Fruit fly (Drosophila melanogaster) whole organism, adult: Measurements from ENCODE around the gene CG17600.

Experiments
- CG11617 ChIP-seq: fragments of 200-800 bp; sonication (Bioruptor generic); optimal IDR thresholded peaks from 2 replicates; lab custom pipeline; 2017; ENCODE audit warnings: mild to moderate bottlenecking, missing biosample characterization, missing genetic modification reagents, missing genetic modification characterization
- CG5204 ChIP-seq: fragments of 200-800 bp; sonication (Bioruptor generic); optimal IDR thresholded peaks from 2 replicates; lab custom pipeline; 2016; ENCODE audit warnings: missing biosample characterization, missing genetic modification characterization
- CG7045 ChIP-seq: fragments of 200-800 bp; sonication (Bioruptor generic); optimal IDR thresholded peaks from 2 replicates; lab custom pipeline; 2017; ENCODE audit warnings: missing biosample characterization, mild to moderate bottlenecking, missing genetic modification characterization
- CG7101 ChIP-seq: fragments of 200-800 bp; sonication (Bioruptor generic); optimal IDR thresholded peaks from 2 replicates; lab custom pipeline; 2018; ENCODE audit warnings: missing biosample characterization, mild to moderate bottlenecking, missing genetic modification characterization, moderate library complexity
- Clk ChIP-seq: fragments of 200-800 bp; sonication (Bioruptor generic); optimal IDR thresholded peaks from 2 replicates; lab custom pipeline; 2017; ENCODE audit warnings: missing biosample characterization, missing genetic modification characterization
- bab1 ChIP-seq: fragments of 200-800 bp; sonication (Bioruptor generic); optimal IDR thresholded peaks from 3 replicates; lab custom pipeline; 2019; ENCODE audit warnings: missing biosample characterization, mild to moderate bottlenecking, missing genetic modification characterization, moderate library complexity
- cnc ChIP-seq, 2 experiments: fragments of >200 bp; optimal IDR thresholded peaks; 2 replicates each; lab custom pipeline; 2017
- kay ChIP-seq: fragments of 200-800 bp; sonication (Bioruptor generic); peaks from one replicate; lab custom pipeline; 2016; ENCODE audit warnings: missing biosample characterization, missing genetic modification characterization, borderline replicate concordance
- ovo ChIP-seq: fragments of 200-800 bp; sonication (Bioruptor generic); optimal IDR thresholded peaks from 2 replicates; lab custom pipeline; 2016; ENCODE audit warnings: missing biosample characterization, missing genetic modification characterization
- pad ChIP-seq: fragments of 200-800 bp; sonication (Bioruptor generic); optimal IDR thresholded peaks from 3 replicates; lab custom pipeline; 2017; ENCODE audit warnings: missing biosample characterization, missing genetic modification characterization, mild to moderate bottlenecking, moderate library complexity, missing genetic modification reagents
- tj ChIP-seq: fragments of 200-800 bp; sonication (Bioruptor generic); optimal IDR thresholded peaks from 3 replicates; lab custom pipeline; 2017; ENCODE audit warnings: missing biosample characterization, mild to moderate bottlenecking, missing genetic modification characterization, moderate library complexity
- toe ChIP-seq: fragments of 200-800 bp; sonication (Bioruptor generic); optimal IDR thresholded peaks from 2 replicates; lab custom pipeline; 2016; ENCODE audit warnings: missing biosample characterization, missing genetic modification characterization

- TF ChIP-seq CG5204 (GFP tag; lab: Kevin White, UChicago) (no peak), pad (GFP tag; lab: Kevin White, UChicago) (no peak), CG7045 (GFP tag; lab: Kevin White, UChicago) (no peak), CG11617 (no peak), Clk (GFP tag; lab: Kevin White, UChicago) (no peak), ovo (GFP tag; lab: Kevin White, UChicago) (no peak), toe (GFP tag; lab: Kevin White, UChicago) (no peak), cnc (optimal IDR thresholded peaks at IDR 0.05; lab: Kevin White, UChicago) (no peak), kay (GFP tag; lab: Kevin White, UChicago) (no peak), tj (no peak), bab1 (GFP tag; lab: Kevin White, UChicago) (no peak), CG7101 (tag; lab: Kevin White, UChicago) (no peak)
Observed at dm6 chrX:22510776-22511175, 4.2 kb upstream of the CG17600 start.
